Worm (Caenorhabditis elegans) whole organism, late embryonic: ENCODE results near the gene B0554.2.

ENCODE experiments used
- F13H6.1 ChIP-seq: sonication (generic microtip); optimal IDR thresholded peaks from 2 replicates; lab custom pipeline; 2016; ENCODE audit warnings: missing genetic modification characterization, missing compliant biosample characterization
- ama-1 ChIP-seq: fragments of 150-350 bp; optimal IDR thresholded peaks from 2 replicates; lab custom pipeline; 2014
- ceh-45 ChIP-seq: fragments of 200-800 bp; sonication (Bioruptor generic); IDR thresholded peaks from 2 replicates; pipeline ENCODE4 v1.3.6; 2022; ENCODE audit warnings: missing genetic modification reagents, missing genetic modification characterization, missing compliant biosample characterization
- ceh-6 ChIP-seq: fragments of 200-800 bp; sonication (Bioruptor generic); optimal IDR thresholded peaks from 2 replicates; lab custom pipeline; 2018; ENCODE audit warnings: mild to moderate bottlenecking, missing genetic modification characterization, missing compliant biosample characterization
- dmd-4 ChIP-seq: sonication (generic microtip); optimal IDR thresholded peaks from 2 replicates; lab custom pipeline; 2016; ENCODE audit warnings: borderline replicate concordance, missing genetic modification characterization, missing compliant biosample characterization
- fkh-10 ChIP-seq: fragments of 150-350 bp; optimal IDR thresholded peaks from 2 replicates; lab custom pipeline; 2014; ENCODE audit warnings: missing biosample characterization, missing genetic modification reagents, missing genetic modification characterization
- hlh-13 ChIP-seq: fragments of 200-800 bp; sonication (Bioruptor generic); optimal IDR thresholded peaks from 2 replicates; lab custom pipeline; 2018; ENCODE audit warnings: mild to moderate bottlenecking, missing genetic modification characterization, missing compliant biosample characterization
- madf-2 ChIP-seq: sonication (generic microtip); optimal IDR thresholded peaks from 2 replicates; lab custom pipeline; 2017; ENCODE audit warnings: missing genetic modification characterization, missing compliant biosample characterization
- nhr-11 ChIP-seq: fragments of 150-350 bp; optimal IDR thresholded peaks from 2 replicates; lab custom pipeline; 2014; ENCODE audit warnings: missing biosample characterization, missing genetic modification characterization
- pat-9 ChIP-seq: fragments of 200-800 bp; sonication (Bioruptor generic); optimal IDR thresholded peaks from 2 replicates; lab custom pipeline; 2018; ENCODE audit warnings: mild to moderate bottlenecking, missing genetic modification characterization, moderate library complexity, missing compliant biosample characterization
- tbx-2 ChIP-seq: sonication (generic microtip); optimal IDR thresholded peaks from 2 replicates; lab custom pipeline; 2016; ENCODE audit warnings: missing genetic modification characterization, missing compliant biosample characterization

ce11 chrV:417656-418353 is 16.2 kb upstream of the B0554.2 start, which contains the start of gene irg-8:
- TF ChIP-seq ceh-6 (GFP tag; lab: Kevin White, UChicago) = no peak
- no peak for TF ChIP-seq tbx-2 (tag; lab: Kevin White, UChicago)
- no peak for TF ChIP-seq hlh-13
- no peak for TF ChIP-seq fkh-10 (GFP tag; lab: Kevin White, UChicago)
- no peak for TF ChIP-seq ama-1 (lab: Kevin White, UChicago)
- no peak for TF ChIP-seq madf-2 (tag; lab: Kevin White, UChicago)
- no peak for TF ChIP-seq ceh-45
- no peak for TF ChIP-seq F13H6.1
- TF ChIP-seq dmd-4 (tag; lab: Kevin White, UChicago) = no peak
- no peak for TF ChIP-seq nhr-11 (tag; lab: Kevin White, UChicago)
- no peak for TF ChIP-seq pat-9 (tag; lab: Kevin White, UChicago)
